Worm (Caenorhabditis elegans) whole organism, mixed stage, embryonic: ENCODE measurements around the gene srh-245.
A peak's percentile ranks its signal among the peaks of the same experiment; 100 is the strongest.

Experiments used
- M03D4.4 ChIP-seq: sonication (generic microtip); optimal IDR thresholded peaks from 2 replicates; lab custom pipeline; 2017; ENCODE audit warnings: mild to moderate bottlenecking, missing genetic modification characterization, missing compliant biosample characterization
- ceh-39 ChIP-seq: fragments of 150-350 bp; optimal IDR thresholded peaks from 2 replicates; lab custom pipeline; 2014; ENCODE audit warnings: missing biosample characterization, missing genetic modification characterization
- ceh-43 ChIP-seq: fragments of 200-800 bp; sonication (Bioruptor generic); optimal IDR thresholded peaks from 2 replicates; lab custom pipeline; 2018; ENCODE audit warnings: mild to moderate bottlenecking, missing genetic modification characterization, moderate library complexity, missing compliant biosample characterization
- ceh-83 ChIP-seq: fragments of 200-800 bp; sonication (Bioruptor generic); optimal IDR thresholded peaks from 2 replicates; lab custom pipeline; 2018; ENCODE audit warnings: mild to moderate bottlenecking, missing genetic modification characterization, missing compliant biosample characterization
- ces-1 ChIP-seq: fragments of 150-350 bp; optimal IDR thresholded peaks from 2 replicates; lab custom pipeline; 2014; ENCODE audit warnings: missing biosample characterization, missing genetic modification reagents, missing genetic modification characterization
- cnd-1 ChIP-seq: fragments of 200-800 bp; sonication (Bioruptor generic); optimal IDR thresholded peaks from 2 replicates; lab custom pipeline; 2018; ENCODE audit warnings: mild to moderate bottlenecking, missing genetic modification characterization, missing compliant biosample characterization
- drap-1 ChIP-seq: fragments of 200-800 bp; sonication (Bioruptor generic); optimal IDR thresholded peaks from 3 replicates; lab custom pipeline; 2018; ENCODE audit warnings: mild to moderate bottlenecking, missing genetic modification characterization, missing compliant biosample characterization
- elt-1 ChIP-seq: sonication (generic microtip); optimal IDR thresholded peaks from 2 replicates; lab custom pipeline; 2017; ENCODE audit warnings: missing genetic modification characterization, mild to moderate bottlenecking, missing compliant biosample characterization, antibody characterized with exemption, moderate library complexity, borderline replicate concordance; ENCODE audit not compliant: insufficient read depth
- flh-1 ChIP-seq: fragments of 200-800 bp; sonication (Bioruptor generic); optimal IDR thresholded peaks from 2 replicates; lab custom pipeline; 2018; ENCODE audit warnings: mild to moderate bottlenecking, missing genetic modification characterization, moderate library complexity, missing compliant biosample characterization
- ham-2 ChIP-seq: fragments of 200-800 bp; sonication (Bioruptor generic); optimal IDR thresholded peaks from 2 replicates; lab custom pipeline; 2018; ENCODE audit warnings: mild to moderate bottlenecking, missing genetic modification characterization, missing compliant biosample characterization
- lin-13 ChIP-seq: fragments of 150-350 bp; optimal IDR thresholded peaks from 2 replicates; lab custom pipeline; 2014; ENCODE audit warnings: missing biosample characterization, missing genetic modification characterization
- lsy-2 ChIP-seq: fragments of 150-350 bp; optimal IDR thresholded peaks from 2 replicates; lab custom pipeline; 2014; ENCODE audit warnings: missing biosample characterization, missing genetic modification characterization
- mab-5 ChIP-seq: fragments of 150-350 bp; optimal IDR thresholded peaks from 2 replicates; lab custom pipeline; 2014; ENCODE audit warnings: missing biosample characterization, missing genetic modification characterization
- mep-1 ChIP-seq: fragments of 150-350 bp; optimal IDR thresholded peaks from 2 replicates; lab custom pipeline; 2017; ENCODE audit warnings: missing biosample characterization, missing genetic modification reagents, missing genetic modification characterization, inconsistent platforms
- mls-2 ChIP-seq: sonication (generic microtip); optimal IDR thresholded peaks from 2 replicates; lab custom pipeline; 2016; ENCODE audit warnings: mild to moderate bottlenecking, missing genetic modification characterization, moderate library complexity, missing compliant biosample characterization
- nhr-12 ChIP-seq: fragments of 150-350 bp; optimal IDR thresholded peaks from 2 replicates; lab custom pipeline; 2014; ENCODE audit warnings: missing biosample characterization, missing genetic modification characterization
- nhr-2 ChIP-seq: fragments of 150-350 bp; optimal IDR thresholded peaks from 2 replicates; lab custom pipeline; 2014; ENCODE audit warnings: missing biosample characterization, missing genetic modification characterization
- nhr-237 ChIP-seq: fragments of 150-350 bp; optimal IDR thresholded peaks from 2 replicates; lab custom pipeline; 2014; ENCODE audit warnings: missing biosample characterization, missing genetic modification characterization
- nhr-28 ChIP-seq: fragments of 150-350 bp; optimal IDR thresholded peaks from 2 replicates; lab custom pipeline; 2014; ENCODE audit warnings: missing biosample characterization, missing genetic modification characterization
- nhr-76 ChIP-seq: sonication (generic microtip); optimal IDR thresholded peaks from 2 replicates; lab custom pipeline; 2017; ENCODE audit warnings: missing biosample characterization, missing genetic modification characterization
- pha-4 ChIP-seq: fragments of 150-350 bp; optimal IDR thresholded peaks from 2 replicates; lab custom pipeline; 2018; ENCODE audit warnings: missing biosample characterization, missing genetic modification reagents, missing genetic modification characterization
- sem-2 ChIP-seq: fragments of 200-800 bp; sonication (Bioruptor generic); optimal IDR thresholded peaks from 2 replicates; lab custom pipeline; 2018; ENCODE audit warnings: mild to moderate bottlenecking, missing genetic modification characterization, missing compliant biosample characterization
- snpc-4 ChIP-seq: fragments of 150-350 bp; optimal IDR thresholded peaks from 2 replicates; lab custom pipeline; 2014; ENCODE audit warnings: missing biosample characterization, missing genetic modification characterization
- sptf-1 ChIP-seq: sonication (generic microtip); optimal IDR thresholded peaks from 2 replicates; lab custom pipeline; 2017; ENCODE audit warnings: mild to moderate bottlenecking, missing genetic modification characterization, moderate library complexity, missing compliant biosample characterization
- unc-120 ChIP-seq: sonication (generic microtip); optimal IDR thresholded peaks from 2 replicates; lab custom pipeline; 2017; ENCODE audit warnings: missing genetic modification characterization, missing compliant biosample characterization; ENCODE audit not compliant: poor library complexity, severe bottlenecking
- unc-39 ChIP-seq: fragments of 150-350 bp; optimal IDR thresholded peaks from 2 replicates; lab custom pipeline; 2014; ENCODE audit warnings: missing biosample characterization, missing genetic modification characterization
- zip-8 ChIP-seq: fragments of 150-350 bp; optimal IDR thresholded peaks from 2 replicates; lab custom pipeline; 2014; ENCODE audit warnings: missing biosample characterization, missing genetic modification characterization

The srh-245 gene

ce11 chrV:655823-656222 is at the start of gene srh-245:
Gene srh-245, minus strand, starts transcription at chrV:655923.
- no peak for TF ChIP-seq M03D4.4 (tag; lab: Kevin White, UChicago)
- no peak for TF ChIP-seq flh-1 (GFP tag; lab: Kevin White, UChicago)
- no peak for TF ChIP-seq mls-2
- TF ChIP-seq, all 35 proteins: peak for 0

- TF ChIP-seq lin-13 (tag; lab: Kevin White, UChicago) (no peak), nhr-28 (tag; lab: Kevin White, UChicago) (no peak), nhr-237 (tag; lab: Kevin White, UChicago) (no peak), ham-2 (no peak), flh-1 (GFP tag; lab: Kevin White, UChicago) (no peak), snpc-4 (tag; lab: Kevin White, UChicago) (no peak), mls-2 (no peak), ces-1 (no peak), unc-120 (tag; lab: Kevin White, UChicago) (no peak), cnd-1 (tag; lab: Kevin White, UChicago) (no peak), zip-8 (no peak), nhr-12 (tag; lab: Kevin White, UChicago) (no peak), ceh-39 (tag; lab: Kevin White, UChicago) (no peak), lsy-2 (tag; lab: Kevin White, UChicago) (no peak), nhr-76 (tag; lab: Kevin White, UChicago) (no peak), ceh-83 (no peak), pha-4 (no peak), unc-39 (tag; lab: Kevin White, UChicago) (no peak), sem-2 (GFP tag; lab: Kevin White, UChicago) (no peak), nhr-2 (tag; lab: Kevin White, UChicago) (no peak)
Observed at ce11 chrV:702260-702659, 46.5 kb upstream of the srh-245 start, which contains the start of gene srbc-37. Gene srbc-37, plus strand, starts transcription at chrV:702560.

DNA sequence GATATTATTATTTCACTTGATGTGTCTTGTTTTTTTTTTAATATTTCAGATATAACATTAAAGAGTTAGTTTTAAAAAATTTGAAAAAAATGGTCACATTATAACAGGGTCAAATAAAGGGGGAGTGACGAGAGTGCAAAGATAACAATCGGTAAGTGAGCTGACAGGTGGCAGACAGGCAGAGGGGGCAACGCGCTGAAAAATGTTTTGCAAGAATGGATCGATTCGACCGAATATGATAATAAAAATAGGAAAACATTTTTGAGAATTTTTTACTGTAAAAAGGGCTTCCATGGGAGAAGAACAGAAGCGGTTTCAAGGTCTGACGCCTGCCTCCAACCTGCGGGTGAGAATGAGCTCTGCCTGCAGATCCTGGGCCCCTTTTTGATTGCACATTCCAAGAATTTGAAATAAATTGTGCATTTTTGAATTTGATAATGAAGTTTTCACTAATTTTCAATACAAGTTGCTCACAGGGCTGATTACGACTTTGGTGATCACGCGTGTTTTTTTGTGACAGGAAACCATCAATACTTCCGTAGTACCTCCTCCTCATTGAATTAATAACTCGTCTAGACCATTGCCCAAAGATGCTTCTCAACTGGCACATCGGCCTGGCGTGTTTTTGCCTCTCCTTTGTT is 43.9 kb upstream of the srh-245 start, which contains the start of the genes ugt-29 and srx-5:
ugt-29 (minus strand) TSS at position 101 of the 641 bp plus-strand sequence.
srx-5 (plus strand) TSS at position 591 of the 641 bp plus-strand sequence.
- TF ChIP-seq snpc-4 (tag; lab: Kevin White, UChicago) (no peak), mab-5 (tag; lab: Kevin White, UChicago) (no peak), M03D4.4 (tag; lab: Kevin White, UChicago) (no peak), sptf-1 (tag; lab: Kevin White, UChicago) (no peak), nhr-237 (tag; lab: Kevin White, UChicago) (no peak), ham-2 (no peak), ces-1 (no peak), unc-39 (tag; lab: Kevin White, UChicago) (no peak), ceh-43 (GFP tag; lab: Kevin White, UChicago) (no peak)

DNA sequence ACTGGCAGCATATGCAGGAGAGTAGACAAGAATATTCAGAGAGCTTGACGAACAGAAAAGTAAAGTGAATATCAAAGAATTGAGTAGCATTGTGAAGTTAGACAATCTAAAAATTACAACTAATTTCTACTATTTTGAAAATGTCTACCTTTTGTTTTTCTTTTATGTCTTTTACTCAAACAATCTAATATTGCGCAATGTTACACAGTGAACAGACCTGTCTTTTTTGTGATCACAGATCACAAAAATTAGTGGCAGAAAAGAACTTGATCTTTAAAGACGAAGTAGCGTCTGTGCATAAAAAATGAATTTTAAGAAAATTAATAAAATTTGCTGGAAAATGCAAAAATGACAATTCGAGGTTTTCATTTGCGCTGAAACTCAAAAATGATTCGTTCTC is 43.3 kb upstream of the srh-245 start:
- TF ChIP-seq ceh-43 (GFP tag; lab: Kevin White, UChicago) (no peak), zip-8 (peak; percentile 74)

- TF ChIP-seq unc-120 (tag; lab: Kevin White, UChicago), result no peak
- TF ChIP-seq elt-1 (tag; lab: Kevin White, UChicago), result no peak
- no peak for TF ChIP-seq mep-1 (tag; lab: Kevin White, UChicago)
- no peak for TF ChIP-seq lsy-2 (tag; lab: Kevin White, UChicago)
Observed at ce11 chrV:695914-696313, 40.2 kb upstream of the srh-245 start, which contains the start of gene srj-52. Gene srj-52, minus strand, starts transcription at chrV:696014.

- TF ChIP-seq zip-8 (no peak), drap-1 (GFP tag; lab: Kevin White, UChicago) (no peak), nhr-237 (tag; lab: Kevin White, UChicago) (no peak), sptf-1 (tag; lab: Kevin White, UChicago) (no peak), unc-39 (tag; lab: Kevin White, UChicago) (no peak), nhr-76 (tag; lab: Kevin White, UChicago) (no peak)
Observed at ce11 chrV:694625-695024, 38.9 kb upstream of the srh-245 start, which contains the start of gene srj-53. Gene srj-53, minus strand, starts transcription at chrV:694725.
